Worm (Caenorhabditis elegans) whole organism, midembryonic: ENCODE measurements around the gene sra-30.
"Not testable (repeated sequence)": the region's sequence is repeated elsewhere in the genome, so short reads cannot be mapped to it uniquely, and the experiment has no call there.

Experiments
- med-1 ChIP-seq: sonication (generic microtip); optimal IDR thresholded peaks from 2 replicates; lab custom pipeline; 2017; ENCODE audit warnings: missing genetic modification characterization, mild to moderate bottlenecking, missing compliant biosample characterization, antibody characterized with exemption, missing genetic modification reagents; ENCODE audit not compliant: insufficient read depth
- tab-1 ChIP-seq: fragments of 200-800 bp; sonication (Bioruptor generic); IDR thresholded peaks from 2 replicates; pipeline ENCODE4 v1.3.6; 2022; ENCODE audit warnings: missing genetic modification characterization, missing compliant biosample characterization

ce11 chrIV:15189450-15189849 is 13.4 kb downstream of the sra-30 start:
- TF ChIP-seq tab-1 (GFP tag; lab: Robert Waterston, UW): peak; percentile 75; the same call in 1 of the 2 replicates
- not testable (repeated sequence) for TF ChIP-seq med-1
